Worm (Caenorhabditis elegans): ENCODE data around the gene dgn-3.
"Not testable (repeated sequence)": the region's sequence is repeated elsewhere in the genome, so short reads cannot be mapped to it uniquely, and the experiment has no call there.

The dgn-3 gene

DNA sequence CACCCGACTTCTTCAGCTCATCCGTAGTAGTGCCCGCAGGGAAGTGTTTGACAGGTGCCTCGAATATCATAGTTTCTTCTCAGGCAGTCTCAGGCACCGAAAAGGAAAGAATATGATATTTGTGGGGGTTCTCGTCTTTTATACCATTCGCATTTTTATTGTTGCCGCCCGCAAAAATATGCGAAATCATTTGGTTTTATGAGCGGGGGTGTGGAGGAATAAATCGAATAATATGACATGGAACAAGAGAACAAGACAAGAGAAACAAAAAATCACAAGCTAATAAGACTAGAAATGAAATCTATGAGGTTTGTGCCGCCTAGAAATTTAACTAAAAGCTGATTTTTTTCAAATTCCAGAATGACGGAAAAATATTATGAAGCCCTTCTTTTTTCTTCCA lies 9.3 kb upstream of the dgn-3 start, which contains the start of gene F07G6.8:
F07G6.8 (minus strand) TSS at position 101 of the 400 bp plus-strand sequence.
- TF ChIP-seq blmp-1 (tag; optimal IDR thresholded peaks at IDR 0.05; ENCODE audit: insufficient read depth) (no peak), nhr-237 (tag; optimal IDR thresholded peaks at IDR 0.05) (no peak), ztf-1 (GFP tag; conservative IDR thresholded peaks at IDR 0.05) (no peak), mdl-1 (tag; optimal IDR thresholded peaks at IDR 0.05) (no peak), zag-1 (tag; optimal IDR thresholded peaks at IDR 0.05) (no peak)

DNA sequence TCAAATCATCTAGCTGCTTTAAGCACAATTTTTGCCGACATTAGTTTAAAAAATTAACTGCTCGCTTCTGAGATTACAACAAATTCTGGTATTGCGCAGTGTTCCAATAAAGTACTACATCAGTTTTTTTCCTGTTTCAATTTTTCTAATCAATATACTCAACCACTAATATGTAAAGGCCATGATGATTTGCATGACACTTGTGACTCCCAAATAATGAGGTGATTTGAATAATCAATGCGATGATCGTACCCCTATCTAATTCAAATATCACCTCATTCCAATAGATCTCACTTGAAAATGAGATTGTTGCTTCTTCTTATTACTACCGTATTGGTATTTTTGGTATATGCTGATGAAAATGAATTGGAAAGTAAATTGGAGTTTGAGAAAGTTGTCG lies 2.6 kb upstream of the dgn-3 start, which contains the start of gene F07G6.2:
F07G6.2 (plus strand) TSS at position 301 of the 400 bp plus-strand sequence.
- TF ChIP-seq aly-2 (tag; optimal IDR thresholded peaks at IDR 0.05): no peak
- no peak for TF ChIP-seq lin-39 (tag; optimal IDR thresholded peaks at IDR 0.05)
- TF ChIP-seq skn-1 (tag; optimal IDR thresholded peaks at IDR 0.05): no peak
- TF ChIP-seq egl-27 (tag; optimal IDR thresholded peaks at IDR 0.05): no peak
- no peak for TF ChIP-seq ztf-1 (GFP tag; conservative IDR thresholded peaks at IDR 0.05)
- no peak for TF ChIP-seq lsy-2 (tag; optimal IDR thresholded peaks at IDR 0.05)
- TF ChIP-seq ZK546.5 (tag; optimal IDR thresholded peaks at IDR 0.05): no peak
- no peak for TF ChIP-seq mab-5 (tag; optimal IDR thresholded peaks at IDR 0.05)
- no peak for TF ChIP-seq elt-1 (tag; optimal IDR thresholded peaks at IDR 0.05)
- no peak for TF ChIP-seq peb-1 (tag; optimal IDR thresholded peaks at IDR 0.05)
- TF ChIP-seq mbf-1 (tag; optimal IDR thresholded peaks at IDR 0.05): no peak
- TF ChIP-seq ama-1 (optimal IDR thresholded peaks at IDR 0.05): no peak
- TF ChIP-seq zag-1 (tag; optimal IDR thresholded peaks at IDR 0.05): no peak
- no peak for TF ChIP-seq fos-1 (tag; optimal IDR thresholded peaks at IDR 0.05)

DNA sequence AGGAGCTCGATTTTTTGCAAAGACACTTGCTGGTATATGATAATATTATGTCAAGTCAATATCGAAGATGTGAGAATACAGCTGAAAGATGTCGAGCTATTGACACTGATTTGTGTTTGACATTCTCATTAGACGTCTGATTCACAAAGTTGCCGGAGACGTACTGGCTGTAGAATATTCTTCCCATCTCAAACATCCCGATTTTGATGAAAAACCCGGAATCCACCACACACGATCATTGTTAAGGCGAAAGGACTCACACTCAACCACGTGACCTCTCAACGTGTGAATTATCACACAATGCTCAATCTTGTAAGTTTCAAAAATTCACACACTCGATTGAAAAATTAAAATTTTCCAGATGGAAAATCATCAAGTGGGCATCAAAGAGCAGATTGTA lies 6.3 kb downstream of the dgn-3 start, which contains the start of gene F07G6.12:
F07G6.12 (plus strand) TSS at position 301 of the 400 bp plus-strand sequence.
- TF ChIP-seq gmeb-1 (tag; optimal IDR thresholded peaks at IDR 0.05) (no peak), mab-5 (tag; optimal IDR thresholded peaks at IDR 0.05) (no peak), ama-1 (optimal IDR thresholded peaks at IDR 0.05) (no peak), aly-2 (tag; optimal IDR thresholded peaks at IDR 0.05) (no peak), crh-2 (tag; optimal IDR thresholded peaks at IDR 0.05) (no peak), skn-1 (tag; optimal IDR thresholded peaks at IDR 0.05) (no peak)

DNA sequence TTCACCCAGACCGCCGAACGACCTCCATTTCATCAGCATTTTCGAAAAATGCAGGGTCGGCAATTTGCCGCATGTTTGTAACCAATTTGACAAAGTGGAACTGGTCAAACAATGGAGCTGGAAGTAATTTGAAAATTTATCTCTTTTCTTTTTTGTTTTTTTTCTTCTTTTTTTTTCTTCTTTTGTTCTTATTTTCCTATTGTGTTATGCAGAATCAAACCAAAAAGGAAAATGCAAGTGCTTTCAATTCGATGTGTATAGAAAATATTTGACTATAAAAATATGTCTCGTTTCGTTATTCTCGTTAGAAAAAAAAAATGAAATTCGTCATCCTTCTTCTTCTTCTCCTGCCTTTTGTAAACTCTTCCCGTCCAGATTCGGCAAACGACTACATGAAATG lies 7.9 kb downstream of the dgn-3 start, which contains the start of gene F07G6.10:
F07G6.10 (plus strand) TSS at position 301 of the 400 bp plus-strand sequence.
- no peak for TF ChIP-seq nhr-129 (tag; optimal IDR thresholded peaks at IDR 0.05)
- TF ChIP-seq skn-1 (tag; optimal IDR thresholded peaks at IDR 0.05): no peak
- TF ChIP-seq ztf-1 (GFP tag; conservative IDR thresholded peaks at IDR 0.05): no peak
- no peak for TF ChIP-seq peb-1 (tag; optimal IDR thresholded peaks at IDR 0.05)
- no peak for TF ChIP-seq elt-3 (tag; optimal IDR thresholded peaks at IDR 0.05)
- no peak for TF ChIP-seq R02D3.7 (tag; optimal IDR thresholded peaks at IDR 0.05)
- TF ChIP-seq egl-27 (tag; optimal IDR thresholded peaks at IDR 0.05): no peak
- TF ChIP-seq sem-4 (tag; optimal IDR thresholded peaks at IDR 0.05): no peak
- TF ChIP-seq lin-11 (tag; optimal IDR thresholded peaks at IDR 0.05): no peak
- no peak for TF ChIP-seq nhr-25 (tag; optimal IDR thresholded peaks at IDR 0.05)
- TF ChIP-seq sma-9 (GFP tag; optimal IDR thresholded peaks at IDR 0.05): no peak
- TF ChIP-seq sma-9 (tag; optimal IDR thresholded peaks at IDR 0.05): no peak
- TF ChIP-seq aly-2 (tag; optimal IDR thresholded peaks at IDR 0.05): no peak
- no peak for TF ChIP-seq gmeb-1 (tag; optimal IDR thresholded peaks at IDR 0.05)
- no peak for TF ChIP-seq snpc-4 (tag; optimal IDR thresholded peaks at IDR 0.05)
- TF ChIP-seq elt-1 (tag; optimal IDR thresholded peaks at IDR 0.05): no peak
- TF ChIP-seq ztf-4 (tag; optimal IDR thresholded peaks at IDR 0.05): no peak

ce11 chrX:1742530-1742929 lies 12.9 kb downstream of the dgn-3 start, which contains the start of gene Y75D11A.2:
TSS of gene Y75D11A.2 (plus strand) at chrX:1742830.
- not testable (repeated sequence) for TF ChIP-seq ama-1 (optimal IDR thresholded peaks at IDR 0.05); gmeb-1 (tag; optimal IDR thresholded peaks at IDR 0.05); blmp-1 (tag; optimal IDR thresholded peaks at IDR 0.05; ENCODE audit: insufficient read depth)

ce11 chrX:1746117-1746516 lies 16.5 kb downstream of the dgn-3 start, which contains the start of gene Y75D11A.3:
TSS of gene Y75D11A.3 (minus strand) at chrX:1746217.
- TF ChIP-seq lin-39, F13H6.1, peb-1 (tag; optimal IDR thresholded peaks at IDR 0.05): not testable (repeated sequence)

All from whole organism, L2 larva.